Worm (Caenorhabditis elegans) whole organism, early embryonic: ENCODE results near the gene irg-8.

Experiments used
- B0310.2 ChIP-seq: sonication (generic microtip); optimal IDR thresholded peaks from 2 replicates; lab custom pipeline; 2016; ENCODE audit warnings: mild to moderate bottlenecking, missing genetic modification characterization, missing compliant biosample characterization
- flt-1 ChIP-seq: fragments of 200-800 bp; sonication (Bioruptor generic); IDR thresholded peaks from 2 replicates; pipeline ENCODE4 v1.3.6; 2022; ENCODE audit warnings: missing genetic modification characterization, missing compliant biosample characterization
- hnd-1 ChIP-seq: sonication (generic microtip); optimal IDR thresholded peaks from 2 replicates; lab custom pipeline; 2016; ENCODE audit warnings: missing genetic modification characterization, missing compliant biosample characterization

ce11 chrV:376790-377189, 40.7 kb downstream of the irg-8 start:
- TF ChIP-seq B0310.2 (tag; lab: Kevin White, UChicago) (no peak), hnd-1 (tag; lab: Kevin White, UChicago) (no peak), flt-1 (no peak)
